1 fruit fly cellular context compared by ENCODE assay signal in genomic region chr2L:20889857-20890606, dm6.
TF ChIP-seq lines count a peak whose summit lies in the region.

No protein-coding gene starts in this region.

TF ChIP-seq in whole organism, embryonic, 481 proteins besides CTCF, POLR2A, EP300 and RAD21 (continued from another document and continues in another):
- TF ChIP-seq CG12659 (GFP tag; optimal IDR thresholded peaks at IDR 0.05; lab: Kevin White, UChicago) (peak; percentile 24), CG10959 (GFP tag; IDR thresholded peaks at IDR 0.05; lab: Robert Waterston, UW) (no peak), CG4424 (GFP tag; optimal IDR thresholded peaks at IDR 0.05; lab: Kevin White, UChicago) (peak; percentile 37), CG8478 (optimal IDR thresholded peaks at IDR 0.05; lab: Kevin White, UChicago) (no peak), CG32772 (GFP tag; IDR thresholded peaks at IDR 0.05; lab: Robert Waterston, UW) (no peak), CG8359 (GFP tag; optimal IDR thresholded peaks at IDR 0.05; lab: Kevin White, UChicago; ENCODE audit: borderline replicate concordance) (peak; percentile 18), pnt (GFP tag; optimal IDR thresholded peaks at IDR 0.05; lab: Kevin White, UChicago) (peak; percentile 11), trem (tag; optimal IDR thresholded peaks at IDR 0.05; lab: Kevin White, UChicago) (no peak), Nf-YB (GFP tag; optimal IDR thresholded peaks at IDR 0.05; lab: Kevin White, UChicago) (peak; percentile 47), hb (GFP tag; IDR thresholded peaks at IDR 0.05; lab: Robert Waterston, UW; ENCODE audit: partially characterized antibody) (no peak), CG4328 (GFP tag; optimal IDR thresholded peaks at IDR 0.05; lab: Kevin White, UChicago) (no peak), Atf6 (GFP tag; IDR thresholded peaks at IDR 0.05; lab: Robert Waterston, UW) (no peak; the same call in none of the 2 replicates), p53 (GFP tag; optimal IDR thresholded peaks at IDR 0.05; lab: Kevin White, UChicago) (no peak), ERR (GFP tag; optimal IDR thresholded peaks at IDR 0.05; lab: Kevin White, UChicago) (no peak), gem (tag; optimal IDR thresholded peaks at IDR 0.05; lab: Kevin White, UChicago) (peak; percentile 61), amos (GFP tag; IDR thresholded peaks at IDR 0.05; lab: Robert Waterston, UW; ENCODE audit: partially characterized antibody) (no peak; the same call in 1 of the 2 replicates), maf-S (GFP tag; optimal IDR thresholded peaks at IDR 0.05; lab: Kevin White, UChicago) (no peak), sob (GFP tag; IDR thresholded peaks at IDR 0.05; lab: Robert Waterston, UW) (no peak), Hmr (GFP tag; optimal IDR thresholded peaks at IDR 0.05; lab: Kevin White, UChicago) (peak; percentile 0), Antp (GFP tag; optimal IDR thresholded peaks at IDR 0.05; lab: Kevin White, UChicago) (no peak), Max (GFP tag; optimal IDR thresholded peaks at IDR 0.05; lab: Kevin White, UChicago) (no peak), ham (GFP tag; IDR thresholded peaks at IDR 0.05; lab: Robert Waterston, UW) (no peak), corto (GFP tag; optimal IDR thresholded peaks at IDR 0.05; lab: Kevin White, UChicago) (no peak), Rx (GFP tag; IDR thresholded peaks at IDR 0.05; lab: Robert Waterston, UW) (0 out of 2 replicates have a peak, but pooled peaks have one; percentile 8), D19A (tag; optimal IDR thresholded peaks at IDR 0.05; lab: Kevin White, UChicago) (peak; percentile 28), croc (GFP tag; conservative IDR thresholded peaks at IDR 0.05; lab: Robert Waterston, UW) (no peak), CG17361 (GFP tag; IDR thresholded peaks at IDR 0.05; lab: Robert Waterston, UW) (peak; percentile 61; the same call in 2 of the 3 replicates), cato (GFP tag; optimal IDR thresholded peaks at IDR 0.05; lab: Kevin White, UChicago; ENCODE audit: borderline replicate concordance) (no peak), schlank (tag; optimal IDR thresholded peaks at IDR 0.05; lab: Kevin White, UChicago) (no peak), ap (GFP tag; IDR thresholded peaks at IDR 0.05; lab: Robert Waterston, UW) (no peak), CG8089 (GFP tag; optimal IDR thresholded peaks at IDR 0.05; lab: Kevin White, UChicago) (peak; percentile 3), hbn (GFP tag; IDR thresholded peaks at IDR 0.05; lab: Robert Waterston, UW; ENCODE audit: partially characterized antibody) (no peak), Side (GFP tag; optimal IDR thresholded peaks at IDR 0.05; lab: Kevin White, UChicago) (no peak), sisA (GFP tag; IDR thresholded peaks at IDR 0.05; lab: Robert Waterston, UW) (peak; percentile 39; the same call in 1 of the 2 replicates), CG7271 (tag; optimal IDR thresholded peaks at IDR 0.05; lab: Kevin White, UChicago) (no peak), lov (optimal IDR thresholded peaks at IDR 0.05; lab: Kevin White, UChicago) (no peak), lov (GFP tag; IDR thresholded peaks at IDR 0.05; lab: Robert Waterston, UW) (no peak), sna (GFP tag; IDR thresholded peaks at IDR 0.05; lab: Robert Waterston, UW; ENCODE audit: partially characterized antibody) (peak; percentile 69; the same call in 1 of the 2 replicates), ewg (GFP tag; optimal IDR thresholded peaks at IDR 0.05; lab: Kevin White, UChicago) (peak; percentile 6), dmrt99B (tag; optimal IDR thresholded peaks at IDR 0.05; lab: Kevin White, UChicago) (peak; percentile 65), CG10209 (GFP tag; optimal IDR thresholded peaks at IDR 0.05; lab: Kevin White, UChicago) (peak; percentile 53), CG4282 (GFP tag; optimal IDR thresholded peaks at IDR 0.05; lab: Kevin White, UChicago) (no peak), CG2129 (GFP tag; IDR thresholded peaks at IDR 0.05; lab: Robert Waterston, UW; ENCODE audit: partially characterized antibody) (no peak), gro (GFP tag; optimal IDR thresholded peaks at IDR 0.05; lab: Kevin White, UChicago) (peak; percentile 14), Hr3 (GFP tag; optimal IDR thresholded peaks at IDR 0.05; lab: Kevin White, UChicago) (no peak), hkb (optimal IDR thresholded peaks at IDR 0.05; lab: Kevin White, UChicago) (no peak), hkb (GFP tag; IDR thresholded peaks at IDR 0.05; lab: Robert Waterston, UW) (peak; percentile 31; the same call in 1 of the 2 replicates), CG12155 (GFP tag; optimal IDR thresholded peaks at IDR 0.05; lab: Kevin White, UChicago) (no peak), Hsf (GFP tag; optimal IDR thresholded peaks at IDR 0.05; lab: Kevin White, UChicago) (peak; percentile 14), CG17568 (GFP tag; optimal IDR thresholded peaks at IDR 0.05; lab: Kevin White, UChicago) (no peak), Sox100B (GFP tag; optimal IDR thresholded peaks at IDR 0.05; lab: Kevin White, UChicago) (peak; percentile 58), sim (GFP tag; IDR thresholded peaks at IDR 0.05; lab: Robert Waterston, UW) (no peak), grau (tag; optimal IDR thresholded peaks at IDR 0.05; lab: Kevin White, UChicago) (peak; percentile 33), CG32767 (GFP tag; IDR thresholded peaks at IDR 0.05; lab: Robert Waterston, UW) (no peak), wdn (GFP tag; IDR thresholded peaks at IDR 0.05; lab: Robert Waterston, UW) (no peak), CG9215 (GFP tag; IDR thresholded peaks at IDR 0.05; lab: Robert Waterston, UW) (no peak), Drgx (GFP tag; IDR thresholded peaks at IDR 0.05; lab: Robert Waterston, UW) (peak; percentile 48; the same call in 1 of the 2 replicates), Myb (GFP tag; optimal IDR thresholded peaks at IDR 0.05; lab: Kevin White, UChicago) (no peak), CG14965 (GFP tag; optimal IDR thresholded peaks at IDR 0.05; lab: Kevin White, UChicago; ENCODE audit: borderline replicate concordance) (no peak), CG6689 (GFP tag; IDR thresholded peaks at IDR 0.05; lab: Robert Waterston, UW) (no peak), pb (GFP tag; optimal IDR thresholded peaks at IDR 0.05; lab: Kevin White, UChicago) (no peak), CG7357 (GFP tag; IDR thresholded peaks at IDR 0.05; lab: Robert Waterston, UW) (no peak), CG5953 (GFP tag; IDR thresholded peaks at IDR 0.05; lab: Robert Waterston, UW) (no peak), CG12942 (GFP tag; optimal IDR thresholded peaks at IDR 0.05; lab: Kevin White, UChicago) (no peak), Neu2 (GFP tag; optimal IDR thresholded peaks at IDR 0.05; lab: Kevin White, UChicago; ENCODE audit: borderline replicate concordance) (no peak), gt (GFP tag; IDR thresholded peaks at IDR 0.05; lab: Robert Waterston, UW) (no peak), CG9876 (GFP tag; optimal IDR thresholded peaks at IDR 0.05; lab: Kevin White, UChicago) (no peak), CG10267 (tag; optimal IDR thresholded peaks at IDR 0.05; lab: Kevin White, UChicago) (peak; percentile 15), CG12744 (GFP tag; optimal IDR thresholded peaks at IDR 0.05; lab: Kevin White, UChicago) (no peak), aop (GFP tag; IDR thresholded peaks at IDR 0.05; lab: Robert Waterston, UW) (no peak), bowl (GFP tag; IDR thresholded peaks at IDR 0.05; lab: Robert Waterston, UW) (no peak), CG10147 (GFP tag; optimal IDR thresholded peaks at IDR 0.05; lab: Kevin White, UChicago) (no peak), CG7556 (GFP tag; optimal IDR thresholded peaks at IDR 0.05; lab: Kevin White, UChicago) (peak; percentile 23), CG3847 (GFP tag; IDR thresholded peaks at IDR 0.05; lab: Robert Waterston, UW) (no peak), CG3995 (GFP tag; optimal IDR thresholded peaks at IDR 0.05; lab: Kevin White, UChicago) (no peak), pho (GFP tag; optimal IDR thresholded peaks at IDR 0.05; lab: Kevin White, UChicago) (no peak), CG1647 (GFP tag; optimal IDR thresholded peaks at IDR 0.05; lab: Kevin White, UChicago) (no peak), HLH54F (GFP tag; optimal IDR thresholded peaks at IDR 0.05; lab: Kevin White, UChicago) (no peak), CkIIα-i1 (GFP tag; IDR thresholded peaks at IDR 0.05; lab: Robert Waterston, UW) (no peak), CG9797 (GFP tag; optimal IDR thresholded peaks at IDR 0.05; lab: Kevin White, UChicago) (no peak), Pdp1 (GFP tag; optimal IDR thresholded peaks at IDR 0.05; lab: Kevin White, UChicago) (peak; percentile 5 to 31), PHDP (tag; optimal IDR thresholded peaks at IDR 0.05; lab: Kevin White, UChicago) (peak; percentile 25), B-H2 (GFP tag; optimal IDR thresholded peaks at IDR 0.05; lab: Kevin White, UChicago) (no peak), vvl (GFP tag; IDR thresholded peaks at IDR 0.05; lab: Robert Waterston, UW) (peak; percentile 31), slou (GFP tag; optimal IDR thresholded peaks at IDR 0.05; lab: Kevin White, UChicago) (no peak), pzg (GFP tag; optimal IDR thresholded peaks at IDR 0.05; lab: Kevin White, UChicago) (no peak), HHEX (GFP tag; optimal IDR thresholded peaks at IDR 0.05; lab: Kevin White, UChicago) (peak; percentile 19), pros (GFP tag; optimal IDR thresholded peaks at IDR 0.05; lab: Kevin White, UChicago) (no peak), shn (GFP tag; optimal IDR thresholded peaks at IDR 0.05; lab: Kevin White, UChicago) (peak; percentile 42), ab (GFP tag; optimal IDR thresholded peaks at IDR 0.05; lab: Kevin White, UChicago) (no peak), CG31365 (tag; optimal IDR thresholded peaks at IDR 0.05; lab: Kevin White, UChicago) (peak; percentile 3), CG30020 (tag; optimal IDR thresholded peaks at IDR 0.05; lab: Kevin White, UChicago) (no peak), Sry-β (GFP tag; optimal IDR thresholded peaks at IDR 0.05; lab: Kevin White, UChicago) (peak; percentile 21), CG18011 (GFP tag; optimal IDR thresholded peaks at IDR 0.05; lab: Kevin White, UChicago) (no peak), CG10274 (GFP tag; optimal IDR thresholded peaks at IDR 0.05; lab: Kevin White, UChicago) (no peak), stc (GFP tag; IDR thresholded peaks at IDR 0.05; lab: Robert Waterston, UW) (no peak; the same call in 1 of the 2 replicates), al (GFP tag; IDR thresholded peaks at IDR 0.05; lab: Robert Waterston, UW) (no peak), CG13287 (GFP tag; IDR thresholded peaks at IDR 0.05; lab: Robert Waterston, UW; ENCODE audit: partially characterized antibody) (no peak; the same call in 1 of the 2 replicates), Poxn (GFP tag; IDR thresholded peaks at IDR 0.05; lab: Robert Waterston, UW) (no peak), Ada2b (GFP tag; IDR thresholded peaks at IDR 0.05; lab: Robert Waterston, UW) (no peak), gcm2 (GFP tag; optimal IDR thresholded peaks at IDR 0.05; lab: Kevin White, UChicago) (no peak), CG2120 (GFP tag; optimal IDR thresholded peaks at IDR 0.05; lab: Kevin White, UChicago) (peak; percentile 4), gsb-n (tag; optimal IDR thresholded peaks at IDR 0.05; lab: Kevin White, UChicago) (peak; percentile 45), Usf (GFP tag; optimal IDR thresholded peaks at IDR 0.05; lab: Kevin White, UChicago) (no peak), tap (tag; optimal IDR thresholded peaks at IDR 0.05; lab: Kevin White, UChicago) (no peak), h (optimal IDR thresholded peaks at IDR 0.05; lab: Kevin White, UChicago) (no peak), CG2889 (GFP tag; IDR thresholded peaks at IDR 0.05; lab: Robert Waterston, UW) (no peak), CG2199 (GFP tag; IDR thresholded peaks at IDR 0.05; lab: Robert Waterston, UW) (no peak), nerfin-2 (GFP tag; IDR thresholded peaks at IDR 0.05; lab: Robert Waterston, UW; ENCODE audit: partially characterized antibody) (no peak), Hand (GFP tag; optimal IDR thresholded peaks at IDR 0.05; lab: Kevin White, UChicago) (no peak), CG11398 (GFP tag; optimal IDR thresholded peaks at IDR 0.05; lab: Kevin White, UChicago) (peak; percentile 2), Abd-B (GFP tag; optimal IDR thresholded peaks at IDR 0.05; lab: Kevin White, UChicago) (peak; percentile 34), CG6854 (GFP tag; optimal IDR thresholded peaks at IDR 0.05; lab: Kevin White, UChicago) (no peak), eyg (GFP tag; optimal IDR thresholded peaks at IDR 0.05; lab: Kevin White, UChicago) (no peak), ind (GFP tag; optimal IDR thresholded peaks at IDR 0.05; lab: Kevin White, UChicago) (peak; percentile 24), HLH4C (GFP tag; IDR thresholded peaks at IDR 0.05; lab: Robert Waterston, UW; ENCODE audit: partially characterized antibody) (no peak), Bgb (GFP tag; IDR thresholded peaks at IDR 0.05; lab: Robert Waterston, UW; ENCODE audit: partially characterized antibody) (peak; percentile 26; the same call in 1 of the 2 replicates), CrebB (tag; optimal IDR thresholded peaks at IDR 0.05; lab: Kevin White, UChicago) (peak; percentile 39), CG18599 (GFP tag; optimal IDR thresholded peaks at IDR 0.05; lab: Kevin White, UChicago) (peak; percentile 13), esg (GFP tag; conservative IDR thresholded peaks at IDR 0.05; lab: Robert Waterston, UW) (no peak), lbe (GFP tag; optimal IDR thresholded peaks at IDR 0.05; lab: Kevin White, UChicago) (no peak), CG14667 (GFP tag; IDR thresholded peaks at IDR 0.05; lab: Robert Waterston, UW) (no peak), Fer2 (tag; optimal IDR thresholded peaks at IDR 0.05; lab: Kevin White, UChicago) (no peak), mam (GFP tag; optimal IDR thresholded peaks at IDR 0.05; lab: Kevin White, UChicago) (no peak), CG9727 (GFP tag; optimal IDR thresholded peaks at IDR 0.05; lab: Kevin White, UChicago) (peak; percentile 40), lilli (GFP tag; optimal IDR thresholded peaks at IDR 0.05; lab: Kevin White, UChicago) (peak; percentile 35), CG12236 (GFP tag; optimal IDR thresholded peaks at IDR 0.05; lab: Kevin White, UChicago) (no peak), CG17328 (GFP tag; IDR thresholded peaks at IDR 0.05; lab: Robert Waterston, UW) (peak; percentile 35; the same call in 1 of the 2 replicates), CG4617 (GFP tag; optimal IDR thresholded peaks at IDR 0.05; lab: Kevin White, UChicago; ENCODE audit: borderline replicate concordance) (no peak), Asciz (GFP tag; optimal IDR thresholded peaks at IDR 0.05; lab: Kevin White, UChicago) (peak; percentile 65), slbo (GFP tag; IDR thresholded peaks at IDR 0.05; lab: Robert Waterston, UW) (peak; percentile 34; the same call in 1 of the 2 replicates), crol (GFP tag; IDR thresholded peaks at IDR 0.05; lab: Robert Waterston, UW) (no peak; the same call in 1 of the 2 replicates), chm (GFP tag; IDR thresholded peaks at IDR 0.05; lab: Robert Waterston, UW) (0 out of 2 replicates have a peak, but pooled peaks have one; percentile 60)
